Comparison of ENCODE assay signal across 2 fruit fly cellular contexts in genomic region chrX:487517-487957, dm6.
A peak's percentile ranks its signal among the peaks of the same experiment; 100 is the strongest.
TF ChIP-seq lines count a peak whose summit lies in the region.

Gene CG18273, minus strand, starts transcription at chrX:487581.
Gene CG3156, plus strand, starts transcription at chrX:487878.

TF ChIP-seq in whole organism, adult, 20 proteins besides CTCF, POLR2A, EP300 and RAD21 (continued from another document):
- peak; percentile 35 for TF ChIP-seq CG14711 (tag; optimal IDR thresholded peaks at IDR 0.05; lab: Kevin White, UChicago)

TF ChIP-seq in whole organism, embryonic, 481 proteins besides CTCF, POLR2A, EP300 and RAD21 (continued from another document and continues in another):
- TF ChIP-seq CG17385 (GFP tag; optimal IDR thresholded peaks at IDR 0.05; lab: Kevin White, UChicago) (peak; percentile 94), CG1792 (GFP tag; optimal IDR thresholded peaks at IDR 0.05; lab: Kevin White, UChicago) (peak; percentile 46), Mrtf (GFP tag; IDR thresholded peaks at IDR 0.05; lab: Robert Waterston, UW) (no peak), mirr (GFP tag; optimal IDR thresholded peaks at IDR 0.05; lab: Kevin White, UChicago) (peak; percentile 1), CG10274 (GFP tag; optimal IDR thresholded peaks at IDR 0.05; lab: Kevin White, UChicago) (no peak), CG10565 (GFP tag; optimal IDR thresholded peaks at IDR 0.05; lab: Kevin White, UChicago) (no peak), luna (GFP tag; optimal IDR thresholded peaks at IDR 0.05; lab: Kevin White, UChicago) (no peak), CG6791 (GFP tag; IDR thresholded peaks at IDR 0.05; lab: Robert Waterston, UW; ENCODE audit: partially characterized antibody) (peak; percentile 56; the same call in 1 of the 3 replicates), CG8290 (GFP tag; optimal IDR thresholded peaks at IDR 0.05; lab: Kevin White, UChicago) (no peak), CG8290 (tag; optimal IDR thresholded peaks at IDR 0.05; lab: Kevin White, UChicago) (no peak), CkIIα-i1 (GFP tag; IDR thresholded peaks at IDR 0.05; lab: Robert Waterston, UW) (no peak), inv (GFP tag; IDR thresholded peaks at IDR 0.05; lab: Robert Waterston, UW; ENCODE audit: partially characterized antibody) (no peak), nerfin-1 (tag; optimal IDR thresholded peaks at IDR 0.05; lab: Kevin White, UChicago) (peak; percentile 37), CG32767 (GFP tag; IDR thresholded peaks at IDR 0.05; lab: Robert Waterston, UW) (no peak), pnt (GFP tag; optimal IDR thresholded peaks at IDR 0.05; lab: Kevin White, UChicago) (no peak), Hey (tag; optimal IDR thresholded peaks at IDR 0.05; lab: Kevin White, UChicago) (no peak), dmrt99B (tag; optimal IDR thresholded peaks at IDR 0.05; lab: Kevin White, UChicago) (no peak), Chrac-16 (GFP tag; optimal IDR thresholded peaks at IDR 0.05; lab: Kevin White, UChicago) (no peak), CG7357 (GFP tag; IDR thresholded peaks at IDR 0.05; lab: Robert Waterston, UW) (no peak), CG6254 (GFP tag; optimal IDR thresholded peaks at IDR 0.05; lab: Kevin White, UChicago) (no peak), danr (GFP tag; IDR thresholded peaks at IDR 0.05; lab: Robert Waterston, UW) (no peak), salm (tag; optimal IDR thresholded peaks at IDR 0.05; lab: Kevin White, UChicago) (no peak), Sry-β (GFP tag; optimal IDR thresholded peaks at IDR 0.05; lab: Kevin White, UChicago) (peak; percentile 94), CG18619 (GFP tag; optimal IDR thresholded peaks at IDR 0.05; lab: Kevin White, UChicago) (no peak), Gug (GFP tag; IDR thresholded peaks at IDR 0.05; lab: Robert Waterston, UW) (no peak), crp (GFP tag; optimal IDR thresholded peaks at IDR 0.05; lab: Kevin White, UChicago) (peak; percentile 40 to 91), CG4360 (GFP tag; IDR thresholded peaks at IDR 0.05; lab: Robert Waterston, UW) (no peak), Antp (GFP tag; optimal IDR thresholded peaks at IDR 0.05; lab: Kevin White, UChicago) (peak; percentile 16), Nf-YC (tag; optimal IDR thresholded peaks at IDR 0.05; lab: Kevin White, UChicago) (peak; percentile 53), Abd-B (GFP tag; optimal IDR thresholded peaks at IDR 0.05; lab: Kevin White, UChicago) (peak; percentile 35), abd-A (tag; optimal IDR thresholded peaks at IDR 0.05; lab: Kevin White, UChicago) (no peak), nerfin-2 (GFP tag; IDR thresholded peaks at IDR 0.05; lab: Robert Waterston, UW; ENCODE audit: partially characterized antibody) (no peak; the same call in none of the 2 replicates), Nf-YA (GFP tag; IDR thresholded peaks at IDR 0.05; lab: Robert Waterston, UW) (no peak), gt (GFP tag; IDR thresholded peaks at IDR 0.05; lab: Robert Waterston, UW) (no peak), CG6683 (GFP tag; optimal IDR thresholded peaks at IDR 0.05; lab: Kevin White, UChicago) (no peak), en (GFP tag; optimal IDR thresholded peaks at IDR 0.05; lab: Kevin White, UChicago) (no peak), ato (GFP tag; IDR thresholded peaks at IDR 0.05; lab: Robert Waterston, UW; ENCODE audit: partially characterized antibody) (no peak), Lhr (GFP tag; optimal IDR thresholded peaks at IDR 0.05; lab: Kevin White, UChicago) (no peak), lola (GFP tag; optimal IDR thresholded peaks at IDR 0.05; lab: Kevin White, UChicago) (peak in 1 of 3 experiments; percentile 28), bowl (GFP tag; IDR thresholded peaks at IDR 0.05; lab: Robert Waterston, UW) (no peak), HmgZ (tag; optimal IDR thresholded peaks at IDR 0.05; lab: Kevin White, UChicago) (peak; percentile 67), ara (GFP tag; IDR thresholded peaks at IDR 0.05; lab: Robert Waterston, UW) (no peak), kah (GFP tag; optimal IDR thresholded peaks at IDR 0.05; lab: Kevin White, UChicago) (no peak), Blimp-1 (GFP tag; optimal IDR thresholded peaks at IDR 0.05; lab: Kevin White, UChicago) (no peak), Pdp1 (GFP tag; optimal IDR thresholded peaks at IDR 0.05; lab: Kevin White, UChicago) (peak in 1 of 2 experiments; percentile 41), lov (optimal IDR thresholded peaks at IDR 0.05; lab: Kevin White, UChicago) (no peak), lov (GFP tag; IDR thresholded peaks at IDR 0.05; lab: Robert Waterston, UW) (no peak), Dad (GFP tag; optimal IDR thresholded peaks at IDR 0.05; lab: Kevin White, UChicago) (no peak), CG14860 (GFP tag; IDR thresholded peaks at IDR 0.05; lab: Robert Waterston, UW; ENCODE audit: partially characterized antibody) (peak; percentile 48; the same call in 1 of the 3 replicates), schlank (tag; optimal IDR thresholded peaks at IDR 0.05; lab: Kevin White, UChicago) (no peak), al (GFP tag; IDR thresholded peaks at IDR 0.05; lab: Robert Waterston, UW) (no peak), wdn (GFP tag; IDR thresholded peaks at IDR 0.05; lab: Robert Waterston, UW) (no peak), CG31388 (GFP tag; optimal IDR thresholded peaks at IDR 0.05; lab: Kevin White, UChicago) (no peak), dm (GFP tag; optimal IDR thresholded peaks at IDR 0.05; lab: Kevin White, UChicago) (peak; percentile 88), CG11398 (GFP tag; optimal IDR thresholded peaks at IDR 0.05; lab: Kevin White, UChicago) (peak; percentile 15), Oli (tag; optimal IDR thresholded peaks at IDR 0.05; lab: Kevin White, UChicago) (no peak), Sox100B (GFP tag; optimal IDR thresholded peaks at IDR 0.05; lab: Kevin White, UChicago) (no peak), zf30C (GFP tag; optimal IDR thresholded peaks at IDR 0.05; lab: Kevin White, UChicago) (no peak), mld (GFP tag; IDR thresholded peaks at IDR 0.05; lab: Robert Waterston, UW; ENCODE audit: partially characterized antibody) (no peak), CG4617 (GFP tag; optimal IDR thresholded peaks at IDR 0.05; lab: Kevin White, UChicago; ENCODE audit: borderline replicate concordance) (no peak), Ets97D (GFP tag; optimal IDR thresholded peaks at IDR 0.05; lab: Kevin White, UChicago) (peak; percentile 43), unc-4 (GFP tag; IDR thresholded peaks at IDR 0.05; lab: Robert Waterston, UW; ENCODE audit: partially characterized antibody) (peak; percentile 57; the same call in 1 of the 2 replicates), Hmx (GFP tag; optimal IDR thresholded peaks at IDR 0.05; lab: Kevin White, UChicago) (no peak), toy (GFP tag; IDR thresholded peaks at IDR 0.05; lab: Robert Waterston, UW) (no peak), CG8765 (GFP tag; IDR thresholded peaks at IDR 0.05; lab: Robert Waterston, UW) (no peak), otp (GFP tag; IDR thresholded peaks at IDR 0.05; lab: Robert Waterston, UW) (no peak), CG17829 (tag; optimal IDR thresholded peaks at IDR 0.05; lab: Kevin White, UChicago) (peak; percentile 57), CG1832 (GFP tag; optimal IDR thresholded peaks at IDR 0.05; lab: Kevin White, UChicago) (no peak), CHES-1-like (GFP tag; optimal IDR thresholded peaks at IDR 0.05; lab: Kevin White, UChicago) (peak; percentile 66), Stat92E (GFP tag; optimal IDR thresholded peaks at IDR 0.05; lab: Kevin White, UChicago) (peak in 1 of 3 experiments; percentile 11), Mad (GFP tag; optimal IDR thresholded peaks at IDR 0.05; lab: Kevin White, UChicago) (no peak), NC2α (GFP tag; optimal IDR thresholded peaks at IDR 0.05; lab: Kevin White, UChicago) (no peak), caup (GFP tag; optimal IDR thresholded peaks at IDR 0.05; lab: Kevin White, UChicago; ENCODE audit: severe bottlenecking) (no peak), CG14014 (GFP tag; IDR thresholded peaks at IDR 0.05; lab: Robert Waterston, UW) (no peak), Max (GFP tag; optimal IDR thresholded peaks at IDR 0.05; lab: Kevin White, UChicago) (peak; percentile 52), vnd (GFP tag; IDR thresholded peaks at IDR 0.05; lab: Robert Waterston, UW; ENCODE audit: partially characterized antibody) (peak; percentile 43; the same call in 1 of the 3 replicates), trh (GFP tag; optimal IDR thresholded peaks at IDR 0.05; lab: Kevin White, UChicago) (no peak), CG11456 (GFP tag; IDR thresholded peaks at IDR 0.05; lab: Robert Waterston, UW) (no peak), cato (GFP tag; optimal IDR thresholded peaks at IDR 0.05; lab: Kevin White, UChicago; ENCODE audit: borderline replicate concordance) (no peak), CG30403 (GFP tag; optimal IDR thresholded peaks at IDR 0.05; lab: Kevin White, UChicago) (peak; percentile 7), Hr78 (GFP tag; optimal IDR thresholded peaks at IDR 0.05; lab: Kevin White, UChicago) (no peak), CG12299 (tag; optimal IDR thresholded peaks at IDR 0.05; lab: Kevin White, UChicago) (peak; percentile 7), CG6854 (GFP tag; optimal IDR thresholded peaks at IDR 0.05; lab: Kevin White, UChicago) (no peak), CG8478 (optimal IDR thresholded peaks at IDR 0.05; lab: Kevin White, UChicago) (no peak), CG9437 (GFP tag; optimal IDR thresholded peaks at IDR 0.05; lab: Kevin White, UChicago) (peak; percentile 87), CG12155 (GFP tag; optimal IDR thresholded peaks at IDR 0.05; lab: Kevin White, UChicago) (no peak), CG30020 (tag; optimal IDR thresholded peaks at IDR 0.05; lab: Kevin White, UChicago) (peak; percentile 75), mam (GFP tag; optimal IDR thresholded peaks at IDR 0.05; lab: Kevin White, UChicago) (peak; percentile 34), eyg (GFP tag; optimal IDR thresholded peaks at IDR 0.05; lab: Kevin White, UChicago) (no peak), CG2889 (GFP tag; IDR thresholded peaks at IDR 0.05; lab: Robert Waterston, UW) (no peak), Optix (GFP tag; IDR thresholded peaks at IDR 0.05; lab: Robert Waterston, UW) (no peak), stwl (tag; optimal IDR thresholded peaks at IDR 0.05; lab: Kevin White, UChicago) (peak; percentile 44), oc (tag; optimal IDR thresholded peaks at IDR 0.05; lab: Kevin White, UChicago) (no peak), CG3838 (GFP tag; optimal IDR thresholded peaks at IDR 0.05; lab: Kevin White, UChicago) (no peak), CG12219 (GFP tag; optimal IDR thresholded peaks at IDR 0.05; lab: Kevin White, UChicago) (no peak), Sin3A (optimal IDR thresholded peaks at IDR 0.05; lab: Kevin White, UChicago) (peak; percentile 85), H2.0 (GFP tag; IDR thresholded peaks at IDR 0.05; lab: Robert Waterston, UW) (no peak), CG13775 (GFP tag; optimal IDR thresholded peaks at IDR 0.05; lab: Kevin White, UChicago) (peak; percentile 36), emc (GFP tag; optimal IDR thresholded peaks at IDR 0.05; lab: Kevin White, UChicago) (no peak), CG4707 (GFP tag; optimal IDR thresholded peaks at IDR 0.05; lab: Kevin White, UChicago) (no peak), Elba2 (GFP tag; optimal IDR thresholded peaks at IDR 0.05; lab: Kevin White, UChicago) (peak; percentile 82), bbx (GFP tag; IDR thresholded peaks at IDR 0.05; lab: Robert Waterston, UW; ENCODE audit: partially characterized antibody) (no peak), CG5180 (GFP tag; optimal IDR thresholded peaks at IDR 0.05; lab: Kevin White, UChicago) (no peak), E2f1 (GFP tag; IDR thresholded peaks at IDR 0.05; lab: Robert Waterston, UW) (no peak), CG8924 (tag; optimal IDR thresholded peaks at IDR 0.05; lab: Kevin White, UChicago) (peak; percentile 33), CG33213 (GFP tag; optimal IDR thresholded peaks at IDR 0.05; lab: Kevin White, UChicago) (no peak), PHDP (tag; optimal IDR thresholded peaks at IDR 0.05; lab: Kevin White, UChicago) (no peak), CG3995 (GFP tag; optimal IDR thresholded peaks at IDR 0.05; lab: Kevin White, UChicago) (peak; percentile 17), Fer1 (GFP tag; optimal IDR thresholded peaks at IDR 0.05; lab: Kevin White, UChicago) (no peak), h (optimal IDR thresholded peaks at IDR 0.05; lab: Kevin White, UChicago) (no peak), CG2712 (tag; optimal IDR thresholded peaks at IDR 0.05; lab: Kevin White, UChicago) (peak; percentile 42), Myb (GFP tag; optimal IDR thresholded peaks at IDR 0.05; lab: Kevin White, UChicago) (peak; percentile 67), p53 (GFP tag; optimal IDR thresholded peaks at IDR 0.05; lab: Kevin White, UChicago) (no peak), az2 (GFP tag; optimal IDR thresholded peaks at IDR 0.05; lab: Kevin White, UChicago) (no peak), pum (GFP tag; optimal IDR thresholded peaks at IDR 0.05; lab: Kevin White, UChicago) (no peak), zen (tag; optimal IDR thresholded peaks at IDR 0.05; lab: Kevin White, UChicago) (peak; percentile 40), dysf (GFP tag; IDR thresholded peaks at IDR 0.05; lab: Robert Waterston, UW) (0 out of 3 replicates have a peak, but pooled peaks have one; percentile 11), cwo (GFP tag; optimal IDR thresholded peaks at IDR 0.05; lab: Kevin White, UChicago) (peak; percentile 95), Opbp (GFP tag; IDR thresholded peaks at IDR 0.05; lab: Robert Waterston, UW; ENCODE audit: partially characterized antibody) (peak; percentile 60; the same call in 1 of the 3 replicates), CG12659 (GFP tag; optimal IDR thresholded peaks at IDR 0.05; lab: Kevin White, UChicago) (peak; percentile 52), shn (GFP tag; optimal IDR thresholded peaks at IDR 0.05; lab: Kevin White, UChicago) (peak; percentile 19), CG3281 (GFP tag; optimal IDR thresholded peaks at IDR 0.05; lab: Kevin White, UChicago) (peak; percentile 25), CG10979 (tag; optimal IDR thresholded peaks at IDR 0.05; lab: Kevin White, UChicago) (no peak), Drgx (GFP tag; IDR thresholded peaks at IDR 0.05; lab: Robert Waterston, UW) (no peak), kni (GFP tag; optimal IDR thresholded peaks at IDR 0.05; lab: Kevin White, UChicago) (peak; percentile 60), wek (GFP tag; optimal IDR thresholded peaks at IDR 0.05; lab: Kevin White, UChicago) (no peak), grn (GFP tag; optimal IDR thresholded peaks at IDR 0.05; lab: Kevin White, UChicago) (no peak), CG6272 (GFP tag; IDR thresholded peaks at IDR 0.05; lab: Robert Waterston, UW) (no peak), CG15601 (tag; optimal IDR thresholded peaks at IDR 0.05; lab: Kevin White, UChicago) (no peak), her (GFP tag; optimal IDR thresholded peaks at IDR 0.05; lab: Kevin White, UChicago) (no peak), tna (GFP tag; IDR thresholded peaks at IDR 0.05; lab: Robert Waterston, UW; ENCODE audit: partially characterized antibody) (no peak), Lim3 (GFP tag; IDR thresholded peaks at IDR 0.05; lab: Robert Waterston, UW) (no peak)
